Fruit fly (Drosophila melanogaster) whole organism, adult: Measurements from ENCODE around the gene CG42750.

Source experiments
- CG11617 ChIP-seq: fragments of 200-800 bp; sonication (Bioruptor generic); optimal IDR thresholded peaks from 2 replicates; lab custom pipeline; 2017; ENCODE audit warnings: mild to moderate bottlenecking, missing biosample characterization, missing genetic modification reagents, missing genetic modification characterization
- CG12768 ChIP-seq: fragments of 200-800 bp; sonication (Bioruptor generic); optimal IDR thresholded peaks from 2 replicates; lab custom pipeline; 2017; ENCODE audit warnings: missing biosample characterization, missing genetic modification characterization, mild to moderate bottlenecking, moderate library complexity, missing genetic modification reagents
- CG14711 ChIP-seq: fragments of 200-800 bp; sonication (Bioruptor generic); optimal IDR thresholded peaks from 2 replicates; lab custom pipeline; 2018; ENCODE audit warnings: missing biosample characterization, mild to moderate bottlenecking, missing genetic modification characterization, moderate library complexity
- CG1620 ChIP-seq: fragments of 200-800 bp; sonication (Bioruptor generic); optimal IDR thresholded peaks from 2 replicates; lab custom pipeline; 2016; ENCODE audit warnings: missing biosample characterization, missing genetic modification characterization
- CG33017 ChIP-seq: fragments of 200-800 bp; sonication (Bioruptor generic); optimal IDR thresholded peaks from 2 replicates; lab custom pipeline; 2018; ENCODE audit warnings: missing biosample characterization, mild to moderate bottlenecking, missing genetic modification characterization, moderate library complexity
- CG5204 ChIP-seq: fragments of 200-800 bp; sonication (Bioruptor generic); optimal IDR thresholded peaks from 2 replicates; lab custom pipeline; 2016; ENCODE audit warnings: missing biosample characterization, missing genetic modification characterization
- CG7045 ChIP-seq: fragments of 200-800 bp; sonication (Bioruptor generic); optimal IDR thresholded peaks from 2 replicates; lab custom pipeline; 2017; ENCODE audit warnings: missing biosample characterization, mild to moderate bottlenecking, missing genetic modification characterization
- CG7101 ChIP-seq: fragments of 200-800 bp; sonication (Bioruptor generic); optimal IDR thresholded peaks from 2 replicates; lab custom pipeline; 2018; ENCODE audit warnings: missing biosample characterization, mild to moderate bottlenecking, missing genetic modification characterization, moderate library complexity
- Clk ChIP-seq: fragments of 200-800 bp; sonication (Bioruptor generic); optimal IDR thresholded peaks from 2 replicates; lab custom pipeline; 2017; ENCODE audit warnings: missing biosample characterization, missing genetic modification characterization
- Crg-1 ChIP-seq: fragments of 200-800 bp; sonication (Bioruptor generic); optimal IDR thresholded peaks from 2 replicates; lab custom pipeline; 2016; ENCODE audit warnings: missing biosample characterization, missing genetic modification characterization
- Hr96 ChIP-seq: fragments of 200-800 bp; sonication (Bioruptor generic); optimal IDR thresholded peaks from 2 replicates; lab custom pipeline; 2016; ENCODE audit warnings: missing biosample characterization, missing genetic modification characterization
- Mnt ChIP-seq: fragments of 200-800 bp; sonication (Bioruptor generic); optimal IDR thresholded peaks from 2 replicates; lab custom pipeline; 2016; ENCODE audit warnings: missing biosample characterization, mild to moderate bottlenecking, missing genetic modification characterization
- bab1 ChIP-seq: fragments of 200-800 bp; sonication (Bioruptor generic); optimal IDR thresholded peaks from 3 replicates; lab custom pipeline; 2019; ENCODE audit warnings: missing biosample characterization, mild to moderate bottlenecking, missing genetic modification characterization, moderate library complexity
- cic ChIP-seq: fragments of 200-800 bp; sonication (Bioruptor generic); optimal IDR thresholded peaks from 2 replicates; lab custom pipeline; 2017; ENCODE audit warnings: missing biosample characterization, mild to moderate bottlenecking, missing genetic modification characterization, moderate library complexity
- cnc ChIP-seq, 2 experiments: fragments of >200 bp; optimal IDR thresholded peaks; 2 replicates each; lab custom pipeline; 2017
- kay ChIP-seq: fragments of 200-800 bp; sonication (Bioruptor generic); peaks from one replicate; lab custom pipeline; 2016; ENCODE audit warnings: missing biosample characterization, missing genetic modification characterization, borderline replicate concordance
- ovo ChIP-seq: fragments of 200-800 bp; sonication (Bioruptor generic); optimal IDR thresholded peaks from 2 replicates; lab custom pipeline; 2016; ENCODE audit warnings: missing biosample characterization, missing genetic modification characterization
- pad ChIP-seq: fragments of 200-800 bp; sonication (Bioruptor generic); optimal IDR thresholded peaks from 3 replicates; lab custom pipeline; 2017; ENCODE audit warnings: missing biosample characterization, missing genetic modification characterization, mild to moderate bottlenecking, moderate library complexity, missing genetic modification reagents
- tj ChIP-seq: fragments of 200-800 bp; sonication (Bioruptor generic); optimal IDR thresholded peaks from 3 replicates; lab custom pipeline; 2017; ENCODE audit warnings: missing biosample characterization, mild to moderate bottlenecking, missing genetic modification characterization, moderate library complexity
- toe ChIP-seq: fragments of 200-800 bp; sonication (Bioruptor generic); optimal IDR thresholded peaks from 2 replicates; lab custom pipeline; 2016; ENCODE audit warnings: missing biosample characterization, missing genetic modification characterization

The CG42750 gene

dm6 chr2L:18140544-18140943, 135.0 kb downstream of the CG42750 start:
- no peak for TF ChIP-seq CG14711
- TF ChIP-seq ovo (GFP tag; lab: Kevin White, UChicago), result no peak
- no peak for TF ChIP-seq bab1
- no peak for TF ChIP-seq CG33017 (tag; lab: Kevin White, UChicago)

- TF ChIP-seq CG11617 (GFP tag; lab: Kevin White, UChicago), result no peak
- TF ChIP-seq Mnt (GFP tag; lab: Kevin White, UChicago), result peak; percentile 9
- peak; percentile 22 for TF ChIP-seq CG14711
- no peak for TF ChIP-seq cnc (optimal IDR thresholded peaks at IDR 0.05; lab: Kevin White, UChicago)
- TF ChIP-seq CG7045 (GFP tag; lab: Kevin White, UChicago), result no peak
- no peak for TF ChIP-seq ovo (GFP tag; lab: Kevin White, UChicago)
- no peak for TF ChIP-seq CG1620 (GFP tag; lab: Kevin White, UChicago)
- TF ChIP-seq pad (GFP tag; lab: Kevin White, UChicago), result no peak
- no peak for TF ChIP-seq Crg-1 (GFP tag; lab: Kevin White, UChicago)
- TF ChIP-seq CG5204 (GFP tag; lab: Kevin White, UChicago), result no peak
- no peak for TF ChIP-seq kay
- no peak for TF ChIP-seq Hr96
- peak; percentile 4 for TF ChIP-seq cic (GFP tag; lab: Kevin White, UChicago)
- no peak for TF ChIP-seq Clk
- TF ChIP-seq tj (GFP tag; lab: Kevin White, UChicago), result peak; percentile 20
- TF ChIP-seq CG12768 (GFP tag; lab: Kevin White, UChicago), result peak; percentile 28
- peak; percentile 28 for TF ChIP-seq CG33017 (tag; lab: Kevin White, UChicago)
- peak; percentile 26 for TF ChIP-seq CG7101 (tag; lab: Kevin White, UChicago)
- TF ChIP-seq toe (GFP tag; lab: Kevin White, UChicago), result no peak
- peak; percentile 63 for TF ChIP-seq bab1
Observed at dm6 chr2L:18137591-18138247, 137.9 kb downstream of the CG42750 start, which contains the start of gene kel. TSS of gene kel (minus strand) at chr2L:18138083.

dm6 chr2L:18136427-18136857, 139.1 kb downstream of the CG42750 start:
- TF ChIP-seq pad (GFP tag; lab: Kevin White, UChicago) (peak; percentile 35), toe (GFP tag; lab: Kevin White, UChicago) (no peak), CG11617 (GFP tag; lab: Kevin White, UChicago) (peak; percentile 54), CG14711 (peak; percentile 25), cic (GFP tag; lab: Kevin White, UChicago) (peak; percentile 67), CG33017 (tag; lab: Kevin White, UChicago) (peak; percentile 32), bab1 (no peak), CG5204 (GFP tag; lab: Kevin White, UChicago) (peak; percentile 17), Mnt (GFP tag; lab: Kevin White, UChicago) (peak; percentile 15), tj (GFP tag; lab: Kevin White, UChicago) (peak; percentile 5), kay (peak; percentile 67), cnc (optimal IDR thresholded peaks at IDR 0.05; lab: Kevin White, UChicago) (no peak), Clk (peak; percentile 40), CG1620 (GFP tag; lab: Kevin White, UChicago) (no peak), Crg-1 (GFP tag; lab: Kevin White, UChicago) (peak; percentile 41), CG7101 (tag; lab: Kevin White, UChicago) (peak; percentile 45), CG12768 (GFP tag; lab: Kevin White, UChicago) (peak; percentile 60), Hr96 (peak; percentile 41), ovo (GFP tag; lab: Kevin White, UChicago) (peak; percentile 28), CG7045 (GFP tag; lab: Kevin White, UChicago) (peak; percentile 75)

- TF ChIP-seq tj (GFP tag; lab: Kevin White, UChicago) (no peak), cnc (optimal IDR thresholded peaks at IDR 0.05; lab: Kevin White, UChicago) (no peak), Clk (no peak)
Observed at dm6 chr2L:18134615-18135014, 141.0 kb downstream of the CG42750 start.

dm6 chr2L:18125649-18126048, 149.9 kb downstream of the CG42750 start, which contains the start of gene Grl36b:
TSS of gene Grl36b (minus strand) at chr2L:18125749.
- TF ChIP-seq CG11617 (GFP tag; lab: Kevin White, UChicago), result no peak
- no peak for TF ChIP-seq CG1620 (GFP tag; lab: Kevin White, UChicago)
- no peak for TF ChIP-seq ovo (GFP tag; lab: Kevin White, UChicago)
- TF ChIP-seq bab1, result no peak
- no peak for TF ChIP-seq cic (GFP tag; lab: Kevin White, UChicago)
- no peak for TF ChIP-seq toe (GFP tag; lab: Kevin White, UChicago)
- no peak for TF ChIP-seq CG33017 (tag; lab: Kevin White, UChicago)
- no peak for TF ChIP-seq Hr96
- TF ChIP-seq CG12768 (GFP tag; lab: Kevin White, UChicago), result no peak
- TF ChIP-seq CG7101 (tag; lab: Kevin White, UChicago), result no peak
- TF ChIP-seq Crg-1 (GFP tag; lab: Kevin White, UChicago), result no peak
- TF ChIP-seq tj (GFP tag; lab: Kevin White, UChicago), result no peak
- TF ChIP-seq CG7045 (GFP tag; lab: Kevin White, UChicago), result no peak
- no peak for TF ChIP-seq CG5204 (GFP tag; lab: Kevin White, UChicago)

- TF ChIP-seq Mnt (GFP tag; lab: Kevin White, UChicago) (no peak), kay (peak; percentile 76)
Observed at dm6 chr2L:18122920-18123319, 152.7 kb downstream of the CG42750 start.
